Worm (Caenorhabditis elegans) whole organism, mixed stage, embryonic: ENCODE data around the gene madf-4.

Experiments
- elt-1 ChIP-seq: sonication (generic microtip); optimal IDR thresholded peaks from 2 replicates; lab custom pipeline; 2017; ENCODE audit warnings: missing genetic modification characterization, mild to moderate bottlenecking, missing compliant biosample characterization, antibody characterized with exemption, moderate library complexity, borderline replicate concordance; ENCODE audit not compliant: insufficient read depth
- nhr-12 ChIP-seq: fragments of 150-350 bp; optimal IDR thresholded peaks from 2 replicates; lab custom pipeline; 2014; ENCODE audit warnings: missing biosample characterization, missing genetic modification characterization
- nhr-237 ChIP-seq: fragments of 150-350 bp; optimal IDR thresholded peaks from 2 replicates; lab custom pipeline; 2014; ENCODE audit warnings: missing biosample characterization, missing genetic modification characterization
- nhr-28 ChIP-seq: fragments of 150-350 bp; optimal IDR thresholded peaks from 2 replicates; lab custom pipeline; 2014; ENCODE audit warnings: missing biosample characterization, missing genetic modification characterization
- nhr-76 ChIP-seq: sonication (generic microtip); optimal IDR thresholded peaks from 2 replicates; lab custom pipeline; 2017; ENCODE audit warnings: missing biosample characterization, missing genetic modification characterization
- sem-2 ChIP-seq: fragments of 200-800 bp; sonication (Bioruptor generic); optimal IDR thresholded peaks from 2 replicates; lab custom pipeline; 2018; ENCODE audit warnings: mild to moderate bottlenecking, missing genetic modification characterization, missing compliant biosample characterization
- snpc-4 ChIP-seq: fragments of 150-350 bp; optimal IDR thresholded peaks from 2 replicates; lab custom pipeline; 2014; ENCODE audit warnings: missing biosample characterization, missing genetic modification characterization

DNA sequence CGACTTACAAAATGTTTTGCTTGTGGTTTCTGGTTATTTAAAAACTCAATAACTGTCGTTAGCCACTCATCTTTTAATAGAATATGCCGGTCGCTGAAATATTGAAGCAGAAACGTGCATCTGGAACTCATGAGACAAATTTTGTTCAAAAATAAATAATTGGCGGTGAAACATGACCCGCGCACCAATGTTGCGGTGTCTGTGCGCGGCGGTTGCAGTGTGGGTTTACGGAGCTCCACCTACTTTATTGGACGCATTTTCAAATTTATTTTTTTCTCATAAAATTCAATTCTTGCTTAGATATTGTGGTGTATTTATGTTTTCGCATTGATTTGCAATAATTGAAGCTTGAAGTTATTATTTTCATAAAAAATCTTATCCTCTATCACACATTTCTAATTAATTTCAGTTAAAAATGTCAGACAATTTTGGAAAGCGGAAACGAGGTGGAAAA, 31.7 kb downstream of the madf-4 start, which contains the start of the genes rmh-2 and suds-3:
- TF ChIP-seq nhr-76, result no peak
- TF ChIP-seq elt-1 (tag; lab: Kevin White, UChicago), result no peak
- TF ChIP-seq nhr-237 (tag; lab: Kevin White, UChicago), result no peak
- TF ChIP-seq snpc-4 (tag; lab: Kevin White, UChicago), result no peak
- no peak for TF ChIP-seq nhr-28 (tag; lab: Kevin White, UChicago)
- TF ChIP-seq nhr-12 (tag; lab: Kevin White, UChicago), result no peak
- TF ChIP-seq sem-2, result no peak
